Fruit fly (Drosophila melanogaster): ENCODE measurements around the gene CG6999.

DNA sequence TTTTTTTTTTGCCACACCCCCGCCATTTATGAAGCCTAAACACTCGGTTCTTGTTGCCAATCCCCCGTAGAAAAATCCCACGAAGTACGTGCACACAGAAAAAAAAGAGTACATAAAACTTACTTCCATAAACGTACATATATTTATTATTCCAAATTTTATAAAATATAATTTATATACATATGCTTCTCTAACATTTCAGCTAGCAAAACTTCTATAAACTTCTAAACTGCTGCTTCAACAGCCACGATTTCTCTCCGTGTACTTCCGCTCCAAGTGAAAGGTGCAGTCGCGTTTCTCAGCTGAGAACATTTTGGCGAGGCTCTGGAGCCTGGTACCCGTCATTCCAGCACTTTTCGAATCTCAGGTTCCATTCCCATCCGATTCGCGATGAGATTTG, 25.5 kb upstream of the CG6999 start:
- TF ChIP-seq Eip93F (GFP tag; optimal IDR thresholded peaks at IDR 0.05) (no peak), lz (GFP tag; optimal IDR thresholded peaks at IDR 0.05) (peak; percentile 39), CG10631 (GFP tag; optimal IDR thresholded peaks at IDR 0.05) (peak; percentile 64)

Measured in whole organism, prepupa.